Worm (Caenorhabditis elegans) whole organism, L4/young adult: ENCODE results near the gene sulp-5.

Source experiments
- W03F9.2 ChIP-seq: fragments of 150-350 bp; optimal IDR thresholded peaks from 2 replicates; lab custom pipeline; 2014; ENCODE audit warnings: missing biosample characterization, missing genetic modification characterization
- dao-5 ChIP-seq: sonication (generic microtip); optimal IDR thresholded peaks from 2 replicates; lab custom pipeline; 2016; ENCODE audit warnings: missing genotype, missing genetic modification characterization, moderate library complexity, missing compliant biosample characterization
- him-1 ChIP-seq: sonication (generic microtip); optimal IDR thresholded peaks from 2 replicates; lab custom pipeline; 2016; ENCODE audit warnings: missing genotype, missing genetic modification reagents, missing genetic modification characterization, missing compliant biosample characterization

Gene sulp-5

ce11 chrV:11879732-11880131, at the start of gene sulp-5:
Gene sulp-5, plus strand, starts transcription at chrV:11880032.
- no peak for TF ChIP-seq him-1 (tag; lab: Kevin White, UChicago)
- no peak for TF ChIP-seq W03F9.2
- no peak for TF ChIP-seq dao-5 (tag; lab: Kevin White, UChicago)

- no peak for TF ChIP-seq him-1 (tag; lab: Kevin White, UChicago)
- TF ChIP-seq dao-5 (tag; lab: Kevin White, UChicago) = no peak
- TF ChIP-seq W03F9.2 = no peak
Measured at ce11 chrV:11833319-11833718, 46.5 kb upstream of the sulp-5 start, which contains the start of gene pho-8. Gene pho-8, plus strand, starts transcription at chrV:11833619.

- TF ChIP-seq W03F9.2 (no peak), him-1 (tag; lab: Kevin White, UChicago) (no peak), dao-5 (tag; lab: Kevin White, UChicago) (no peak)
Measured at ce11 chrV:11836073-11836472, 43.8 kb upstream of the sulp-5 start, which contains the start of gene R13H4.2. Gene R13H4.2, plus strand, starts transcription at chrV:11836391.

- TF ChIP-seq him-1 (tag; lab: Kevin White, UChicago) (no peak), W03F9.2 (no peak), dao-5 (tag; lab: Kevin White, UChicago) (no peak)
Measured at ce11 chrV:11839220-11839619, 40.6 kb upstream of the sulp-5 start, which contains the start of gene idpb-5. Gene idpb-5, plus strand, starts transcription at chrV:11839520.

ce11 chrV:11843678-11844366, 36.0 kb upstream of the sulp-5 start, which contains the start of gene nphp-4:
Gene nphp-4, minus strand, starts transcription at chrV:11843728.
- TF ChIP-seq W03F9.2 (no peak), him-1 (tag; lab: Kevin White, UChicago) (no peak)

- TF ChIP-seq W03F9.2 = no peak
- TF ChIP-seq him-1 (tag; lab: Kevin White, UChicago) = peak; percentile 42
Measured at ce11 chrV:11844828-11845227, 35.0 kb upstream of the sulp-5 start.

ce11 chrV:11845492-11845891, 34.3 kb upstream of the sulp-5 start, which contains the start of gene hmp-1:
Gene hmp-1, plus strand, starts transcription at chrV:11845871.
- TF ChIP-seq dao-5 (tag; lab: Kevin White, UChicago) = no peak
- no peak for TF ChIP-seq W03F9.2
- TF ChIP-seq him-1 (tag; lab: Kevin White, UChicago) = no peak

ce11 chrV:11846969-11847368, 32.9 kb upstream of the sulp-5 start:
- TF ChIP-seq W03F9.2 (no peak), dao-5 (tag; lab: Kevin White, UChicago) (no peak), him-1 (tag; lab: Kevin White, UChicago) (no peak)

ce11 chrV:11849408-11849807, 30.4 kb upstream of the sulp-5 start:
- no peak for TF ChIP-seq him-1 (tag; lab: Kevin White, UChicago)
- no peak for TF ChIP-seq W03F9.2
- no peak for TF ChIP-seq dao-5 (tag; lab: Kevin White, UChicago)

ce11 chrV:11852305-11852704, 27.5 kb upstream of the sulp-5 start:
- TF ChIP-seq dao-5 (tag; lab: Kevin White, UChicago) (no peak), W03F9.2 (no peak), him-1 (tag; lab: Kevin White, UChicago) (no peak)

ce11 chrV:11853723-11854122, 26.1 kb upstream of the sulp-5 start:
- TF ChIP-seq W03F9.2 (no peak), him-1 (tag; lab: Kevin White, UChicago) (no peak), dao-5 (tag; lab: Kevin White, UChicago) (no peak)

- TF ChIP-seq dao-5 (tag; lab: Kevin White, UChicago) = no peak
- no peak for TF ChIP-seq him-1 (tag; lab: Kevin White, UChicago)
- TF ChIP-seq W03F9.2 = no peak
Measured at ce11 chrV:11854905-11855304, 24.9 kb upstream of the sulp-5 start.

- TF ChIP-seq dao-5 (tag; lab: Kevin White, UChicago) (no peak), W03F9.2 (no peak), him-1 (tag; lab: Kevin White, UChicago) (no peak)
Measured at ce11 chrV:11856022-11856421, 23.8 kb upstream of the sulp-5 start.

- TF ChIP-seq W03F9.2 = no peak
- no peak for TF ChIP-seq dao-5 (tag; lab: Kevin White, UChicago)
- no peak for TF ChIP-seq him-1 (tag; lab: Kevin White, UChicago)
Measured at ce11 chrV:11857756-11858155, 22.1 kb upstream of the sulp-5 start.

ce11 chrV:11858299-11858698, 21.5 kb upstream of the sulp-5 start:
- TF ChIP-seq him-1 (tag; lab: Kevin White, UChicago) = no peak
